Fruit fly (Drosophila melanogaster) Kc167 (cell line): Measurements from ENCODE around the gene CG4896.

Experiments
- Myc ChIP-seq: fragments of >200 bp; optimal IDR thresholded peaks from 2 replicates; lab custom pipeline; 2017; ENCODE audit warnings: missing external identifiers
- Sin3A ChIP-seq: fragments of >200 bp; optimal IDR thresholded peaks from 2 replicates; lab custom pipeline; 2018; ENCODE audit warnings: missing external identifiers
- psq ChIP-seq: fragments of >200 bp; optimal IDR thresholded peaks from 2 replicates; lab custom pipeline; 2017; ENCODE audit warnings: missing external identifiers
- ttk ChIP-seq: sonication (Bioruptor generic); optimal IDR thresholded peaks from 2 replicates; lab custom pipeline; 2017; ENCODE audit warnings: missing external identifiers

- TF ChIP-seq Myc (lab: Kevin White, UChicago) (no peak), psq (lab: Kevin White, UChicago) (no peak), ttk (lab: Kevin White, UChicago) (no peak), Sin3A (lab: Kevin White, UChicago) (no peak)
Observed at dm6 chr2L:1201396-1201837, 23.9 kb downstream of the CG4896 start.
